Worm (Caenorhabditis elegans) whole organism, young adult: ENCODE results near the gene srx-114.

Experiments used
- B0035.1 ChIP-seq: sonication (generic microtip); optimal IDR thresholded peaks from 2 replicates; lab custom pipeline; 2016; ENCODE audit warnings: missing genetic modification characterization, mild to moderate bottlenecking, missing compliant biosample characterization, missing genotype, missing genetic modification reagents
- B0261.1 ChIP-seq: sonication (generic microtip); optimal IDR thresholded peaks from 2 replicates; lab custom pipeline; 2016; ENCODE audit warnings: mild to moderate bottlenecking, missing genetic modification characterization, moderate library complexity, missing compliant biosample characterization
- C06A6.2 ChIP-seq: fragments of 200-800 bp; sonication (Bioruptor generic); conservative IDR thresholded peaks from 2 replicates; pipeline ENCODE4 v1.3.6; 2022; ENCODE audit warnings: missing genetic modification characterization, missing compliant biosample characterization
- F23B12.7 ChIP-seq: sonication (generic microtip); optimal IDR thresholded peaks from 2 replicates; lab custom pipeline; 2017; ENCODE audit warnings: missing genetic modification characterization, mild to moderate bottlenecking, missing compliant biosample characterization, antibody characterized with exemption, moderate library complexity; ENCODE audit not compliant: insufficient read depth
- F33H1.4 ChIP-seq: fragments of 200-800 bp; sonication (Bioruptor generic); IDR thresholded peaks from 2 replicates; pipeline ENCODE4 v1.3.6; 2022; ENCODE audit warnings: missing genetic modification reagents, missing genetic modification characterization, missing compliant biosample characterization
- F37B4.10 ChIP-seq: fragments of 200-800 bp; sonication (Bioruptor generic); IDR thresholded peaks from 2 replicates; pipeline ENCODE4 v1.3.6; 2022; ENCODE audit warnings: missing genetic modification characterization, missing compliant biosample characterization
- F57A8.1 ChIP-seq: fragments of 200-800 bp; sonication (Bioruptor generic); optimal IDR thresholded peaks from 2 replicates; lab custom pipeline; 2018; ENCODE audit warnings: mild to moderate bottlenecking, missing genetic modification characterization, moderate library complexity, missing compliant biosample characterization
- K11D2.4 ChIP-seq: fragments of 200-800 bp; sonication (Bioruptor generic); IDR thresholded peaks from 2 replicates; pipeline ENCODE4 v1.3.6; 2022; ENCODE audit warnings: missing genetic modification reagents, missing genetic modification characterization, missing compliant biosample characterization
- Y53G8AR.9 ChIP-seq: fragments of 200-800 bp; sonication (Bioruptor generic); conservative IDR thresholded peaks from 2 replicates; pipeline ENCODE4 v1.3.6; 2022; ENCODE audit warnings: missing genetic modification reagents, missing genetic modification characterization, missing compliant biosample characterization
- akir-1 ChIP-seq: fragments of 200-800 bp; sonication (Bioruptor generic); optimal IDR thresholded peaks from 2 replicates; lab custom pipeline; 2018; ENCODE audit warnings: mild to moderate bottlenecking, missing genetic modification characterization, moderate library complexity, missing compliant biosample characterization
- aptf-3 ChIP-seq: fragments of 200-800 bp; sonication (Bioruptor generic); IDR thresholded peaks from 2 replicates; pipeline ENCODE4 v1.3.6; 2022; ENCODE audit warnings: missing genetic modification characterization, missing compliant biosample characterization
- attf-5 ChIP-seq: fragments of 200-800 bp; sonication (Bioruptor generic); optimal IDR thresholded peaks from 2 replicates; lab custom pipeline; 2018; ENCODE audit warnings: mild to moderate bottlenecking, missing genetic modification characterization, missing compliant biosample characterization
- attf-6 ChIP-seq: fragments of 200-800 bp; sonication (Bioruptor generic); IDR thresholded peaks from 2 replicates; pipeline ENCODE4 v1.3.6; 2022; ENCODE audit warnings: missing genetic modification reagents, missing genetic modification characterization, missing compliant biosample characterization
- ceh-91 ChIP-seq: fragments of 200-800 bp; sonication (Bioruptor generic); IDR thresholded peaks from 2 replicates; pipeline ENCODE4 v1.3.6; 2022; ENCODE audit warnings: missing genetic modification reagents, missing genetic modification characterization, missing compliant biosample characterization
- efl-1 ChIP-seq: fragments of 150-350 bp; optimal IDR thresholded peaks from 2 replicates; lab custom pipeline; 2014; ENCODE audit warnings: missing biosample characterization, missing genetic modification reagents, missing genetic modification characterization
- egl-18 ChIP-seq: fragments of 200-800 bp; sonication (Bioruptor generic); IDR thresholded peaks from 2 replicates; pipeline ENCODE4 v1.3.6; 2022; ENCODE audit warnings: missing genetic modification reagents, missing genetic modification characterization, missing compliant biosample characterization
- egl-44 ChIP-seq: fragments of 200-800 bp; sonication (Bioruptor generic); IDR thresholded peaks from 2 replicates; pipeline ENCODE4 v1.3.6; 2022; ENCODE audit warnings: missing genetic modification reagents, missing genetic modification characterization, missing compliant biosample characterization
- hlh-12 ChIP-seq: sonication (generic microtip); optimal IDR thresholded peaks from 2 replicates; lab custom pipeline; 2016; ENCODE audit warnings: missing genetic modification characterization, missing compliant biosample characterization
- hrde-1 ChIP-seq: sonication (generic microtip); optimal IDR thresholded peaks from 2 replicates; lab custom pipeline; 2016; ENCODE audit warnings: missing genetic modification characterization, mild to moderate bottlenecking, missing compliant biosample characterization, moderate library complexity, missing genotype, missing genetic modification reagents, borderline replicate concordance
- lin-40 ChIP-seq: sonication (generic microtip); optimal IDR thresholded peaks from 2 replicates; lab custom pipeline; 2016; ENCODE audit warnings: missing genetic modification characterization, mild to moderate bottlenecking, missing compliant biosample characterization, missing genotype, missing genetic modification reagents
- lin-54 ChIP-seq: fragments of 200-800 bp; sonication (Bioruptor generic); optimal IDR thresholded peaks from 2 replicates; lab custom pipeline; 2018; ENCODE audit warnings: mild to moderate bottlenecking, missing genetic modification characterization, missing compliant biosample characterization
- lsl-1 ChIP-seq: fragments of 200-800 bp; sonication (Bioruptor generic); optimal IDR thresholded peaks from 2 replicates; lab custom pipeline; 2018; ENCODE audit warnings: mild to moderate bottlenecking, missing genetic modification characterization, moderate library complexity, missing compliant biosample characterization
- madf-10 ChIP-seq: sonication (generic microtip); optimal IDR thresholded peaks from 2 replicates; lab custom pipeline; 2016; ENCODE audit warnings: mild to moderate bottlenecking, missing genetic modification characterization, missing compliant biosample characterization
- madf-3 ChIP-seq: fragments of 200-800 bp; sonication (Bioruptor generic); IDR thresholded peaks from 2 replicates; pipeline ENCODE4 v1.3.6; 2022; ENCODE audit warnings: missing genetic modification reagents, missing genetic modification characterization, missing compliant biosample characterization
- madf-6 ChIP-seq: fragments of 200-800 bp; sonication (Bioruptor generic); IDR thresholded peaks from 2 replicates; pipeline ENCODE4 v1.3.6; 2022; ENCODE audit warnings: missing genetic modification reagents, missing genetic modification characterization, missing compliant biosample characterization
- madf-8 ChIP-seq: fragments of 200-800 bp; sonication (Bioruptor generic); conservative IDR thresholded peaks from 2 replicates; pipeline ENCODE4 v1.3.6; 2022; ENCODE audit warnings: missing genetic modification reagents, missing genetic modification characterization, missing compliant biosample characterization
- mes-4 ChIP-seq: sonication (generic microtip); optimal IDR thresholded peaks from 2 replicates; lab custom pipeline; 2016; ENCODE audit warnings: missing genotype, missing genetic modification characterization, missing compliant biosample characterization
- mxl-1 ChIP-seq: sonication (generic microtip); optimal IDR thresholded peaks from 2 replicates; lab custom pipeline; 2016; ENCODE audit warnings: missing genetic modification characterization, missing compliant biosample characterization
- nhr-179 ChIP-seq: sonication (generic microtip); optimal IDR thresholded peaks from 2 replicates; lab custom pipeline; 2016; ENCODE audit warnings: mild to moderate bottlenecking, missing genetic modification characterization, missing compliant biosample characterization
- nhr-80 ChIP-seq: sonication (generic microtip); optimal IDR thresholded peaks from 2 replicates; lab custom pipeline; 2016; ENCODE audit warnings: missing genetic modification characterization, missing compliant biosample characterization
- pbrm-1 ChIP-seq: fragments of 200-800 bp; sonication (Bioruptor generic); IDR thresholded peaks from 2 replicates; pipeline ENCODE4 v1.3.6; 2022; ENCODE audit warnings: missing genetic modification reagents, missing genetic modification characterization, missing compliant biosample characterization
- snpc-1.3 ChIP-seq: sonication (generic microtip); optimal IDR thresholded peaks from 2 replicates; lab custom pipeline; 2017; ENCODE audit warnings: missing genetic modification characterization, mild to moderate bottlenecking, missing compliant biosample characterization, antibody characterized with exemption, moderate library complexity, missing genotype, missing genetic modification reagents; ENCODE audit not compliant: insufficient read depth
- snpc-3.4 ChIP-seq: sonication (generic microtip); optimal IDR thresholded peaks from 2 replicates; lab custom pipeline; 2017; ENCODE audit warnings: missing genetic modification characterization, mild to moderate bottlenecking, missing compliant biosample characterization, antibody characterized with exemption, moderate library complexity, missing genotype, missing genetic modification reagents
- somi-1 ChIP-seq: fragments of 200-800 bp; sonication (Bioruptor generic); optimal IDR thresholded peaks from 2 replicates; lab custom pipeline; 2018; ENCODE audit warnings: mild to moderate bottlenecking, missing genetic modification characterization, missing compliant biosample characterization
- xnd-1 ChIP-seq: sonication (generic microtip); optimal IDR thresholded peaks from 2 replicates; lab custom pipeline; 2016; ENCODE audit warnings: missing genotype, missing genetic modification reagents, missing genetic modification characterization, missing compliant biosample characterization
- zfh-2 ChIP-seq: fragments of 200-800 bp; sonication (Bioruptor generic); conservative IDR thresholded peaks from 2 replicates; pipeline ENCODE4 v1.3.6; 2022; ENCODE audit warnings: missing genetic modification reagents, missing genetic modification characterization, missing compliant biosample characterization
- ztf-18 ChIP-seq: sonication (generic microtip); optimal IDR thresholded peaks from 2 replicates; lab custom pipeline; 2016; ENCODE audit warnings: missing genotype, mild to moderate bottlenecking, missing genetic modification characterization, missing compliant biosample characterization
- ztf-26 ChIP-seq: sonication (generic microtip); optimal IDR thresholded peaks from 2 replicates; lab custom pipeline; 2017; ENCODE audit warnings: missing genetic modification characterization, missing compliant biosample characterization

srx-114 gene

ce11 chrII:5416204-5416764, 16.7 kb downstream of the srx-114 start, which contains the start of gene EEED8.2:
Gene EEED8.2, plus strand, starts transcription at chrII:5416714.
- TF ChIP-seq lin-40 = no peak
- TF ChIP-seq madf-6 (GFP tag; lab: Robert Waterston, UW) = no peak
- TF ChIP-seq mes-4 (tag; lab: Kevin White, UChicago) = no peak
- no peak for TF ChIP-seq F57A8.1 (GFP tag; lab: Kevin White, UChicago)
- TF ChIP-seq egl-44 = no peak
- TF ChIP-seq madf-3 (GFP tag; lab: Robert Waterston, UW) = no peak
- TF ChIP-seq nhr-80 (tag; lab: Kevin White, UChicago) = no peak
- TF ChIP-seq somi-1 (GFP tag; lab: Kevin White, UChicago) = no peak
- TF ChIP-seq B0035.1 (tag; lab: Kevin White, UChicago) = no peak
- no peak for TF ChIP-seq F33H1.4
- no peak for TF ChIP-seq zfh-2
- no peak for TF ChIP-seq efl-1 (GFP tag; lab: Kevin White, UChicago)
- TF ChIP-seq mxl-1 (tag; lab: Kevin White, UChicago) = no peak
- no peak for TF ChIP-seq F37B4.10
- no peak for TF ChIP-seq madf-10 (tag; lab: Kevin White, UChicago)
- no peak for TF ChIP-seq attf-6

- TF ChIP-seq F33H1.4 (peak; percentile 85), madf-8 (GFP tag; lab: Robert Waterston, UW) (peak; percentile 61), hlh-12 (tag; lab: Kevin White, UChicago) (no peak), C06A6.2 (GFP tag; lab: Robert Waterston, UW) (no peak), F23B12.7 (no peak), ceh-91 (no peak), snpc-1.3 (tag; lab: Kevin White, UChicago) (peak; percentile 0), lin-54 (GFP tag; lab: Kevin White, UChicago) (peak; percentile 13), akir-1 (GFP tag; lab: Kevin White, UChicago) (no peak), madf-6 (GFP tag; lab: Robert Waterston, UW) (peak; percentile 80), aptf-3 (no peak), Y53G8AR.9 (GFP tag; lab: Robert Waterston, UW) (no peak), snpc-3.4 (tag; lab: Kevin White, UChicago) (no peak), ztf-26 (no peak), hrde-1 (no peak), ztf-18 (tag; lab: Kevin White, UChicago) (no peak), K11D2.4 (no peak), pbrm-1 (GFP tag; lab: Robert Waterston, UW) (no peak), egl-18 (no peak), B0261.1 (tag; lab: Kevin White, UChicago) (no peak), xnd-1 (tag; lab: Kevin White, UChicago) (peak; percentile 80), lsl-1 (GFP tag; lab: Kevin White, UChicago) (peak; percentile 90), attf-5 (GFP tag; lab: Kevin White, UChicago) (no peak), nhr-179 (tag; lab: Kevin White, UChicago) (no peak)
Measured at ce11 chrII:5414040-5414439, 18.9 kb downstream of the srx-114 start, which contains the start of the genes EEED8.14 and EEED8.3. Gene EEED8.14, minus strand, starts transcription at chrII:5414052. Gene EEED8.3, plus strand, starts transcription at chrII:5414276.
